Fruit fly (Drosophila melanogaster): ENCODE results near the gene CG42371.

DNA sequence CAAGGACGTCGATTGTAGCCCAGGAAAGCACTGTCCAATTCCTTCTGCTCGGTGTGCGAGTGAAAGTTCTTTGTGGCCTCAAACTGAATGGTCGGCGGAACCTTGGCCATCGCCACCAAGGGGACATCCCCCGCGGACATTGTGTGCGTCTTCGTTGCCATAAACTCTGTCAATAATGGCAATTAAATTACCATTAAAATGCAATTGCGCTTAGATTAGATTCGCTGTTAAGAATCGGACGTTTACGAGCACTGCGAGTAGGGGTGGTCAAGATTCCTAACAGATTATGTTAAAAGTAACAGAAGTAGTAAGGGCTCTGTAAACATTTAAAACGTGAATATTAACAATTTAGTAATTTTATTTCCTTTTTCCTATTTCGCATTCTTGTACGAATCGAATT, 981 bp downstream of the CG42371 start, which contains the start of gene daed:
- TF ChIP-seq CG8478 (optimal IDR thresholded peaks at IDR 0.05), result no peak
- TF ChIP-seq CTCF (optimal IDR thresholded peaks at IDR 0.05), result no peak

Data from S2 (cell line).